Fruit fly (Drosophila melanogaster) whole organism, embryonic: Measurements from ENCODE around the gene Grasp65.

Experiments
- Ada2b ChIP-seq: fragments of 200-800 bp; sonication (Bioruptor generic); IDR thresholded peaks from 2 replicates; pipeline ENCODE4 v1.3.6; 2022; ENCODE audit warnings: missing biosample characterization, missing genetic modification characterization
- Adf1 ChIP-seq: fragments of 200-800 bp; sonication (Bioruptor generic); IDR thresholded peaks from 2 replicates; pipeline ENCODE4 v1.3.6; 2022; ENCODE audit warnings: missing biosample characterization, missing genetic modification characterization
- Atf-2 ChIP-seq: fragments of 200-800 bp; sonication (Bioruptor generic); optimal IDR thresholded peaks from 2 replicates; lab custom pipeline; 2016; ENCODE audit warnings: missing biosample characterization, missing genetic modification characterization
- Atf6 ChIP-seq: fragments of 200-800 bp; sonication (Bioruptor generic); IDR thresholded peaks from 2 replicates; pipeline ENCODE4 v1.3.6; 2022; ENCODE audit warnings: missing biosample characterization, missing genetic modification characterization
- CG10267 ChIP-seq: fragments of 200-800 bp; sonication (Bioruptor generic); optimal IDR thresholded peaks from 2 replicates; lab custom pipeline; 2018; ENCODE audit warnings: missing biosample characterization, mild to moderate bottlenecking, missing genetic modification characterization, moderate library complexity
- CG11085 ChIP-seq: fragments of 200-800 bp; sonication (Bioruptor generic); IDR thresholded peaks from 2 replicates; pipeline ENCODE4 v1.3.6; 2022; ENCODE audit warnings: missing biosample characterization, missing genetic modification characterization
- CG12299 ChIP-seq: fragments of 200-800 bp; sonication (Bioruptor generic); optimal IDR thresholded peaks from 2 replicates; lab custom pipeline; 2018; ENCODE audit warnings: missing biosample characterization, mild to moderate bottlenecking, missing genetic modification characterization
- CG12659 ChIP-seq: fragments of 200-800 bp; sonication (Bioruptor generic); optimal IDR thresholded peaks from 3 replicates; lab custom pipeline; 2017; ENCODE audit warnings: mild to moderate bottlenecking, missing biosample characterization, missing genetic modification reagents, missing genetic modification characterization
- CG12769 ChIP-seq: fragments of 200-800 bp; sonication (Bioruptor generic); optimal IDR thresholded peaks from 2 replicates; lab custom pipeline; 2019; ENCODE audit warnings: missing biosample characterization, mild to moderate bottlenecking, missing genetic modification characterization, moderate library complexity
- CG12942 ChIP-seq: fragments of 200-800 bp; sonication (Bioruptor generic); optimal IDR thresholded peaks from 3 replicates; lab custom pipeline; 2016; ENCODE audit warnings: missing biosample characterization, missing genetic modification characterization
- CG13894 ChIP-seq: fragments of 200-800 bp; sonication (Bioruptor generic); optimal IDR thresholded peaks from 3 replicates; lab custom pipeline; 2018; ENCODE audit warnings: missing biosample characterization, mild to moderate bottlenecking, missing genetic modification characterization, moderate library complexity
- CG14050 ChIP-seq: fragments of 200-800 bp; sonication (Bioruptor generic); IDR thresholded peaks from 3 replicates; pipeline ENCODE4 v1.3.6; 2022; ENCODE audit warnings: missing biosample characterization, missing genetic modification characterization
- CG16815 ChIP-seq: fragments of 200-800 bp; sonication (Bioruptor generic); optimal IDR thresholded peaks from 3 replicates; lab custom pipeline; 2017; ENCODE audit warnings: missing biosample characterization, mild to moderate bottlenecking, missing genetic modification characterization
- CG17385 ChIP-seq: fragments of 200-800 bp; sonication (Bioruptor generic); optimal IDR thresholded peaks from 3 replicates; lab custom pipeline; 2018; ENCODE audit warnings: missing biosample characterization, mild to moderate bottlenecking, missing genetic modification characterization
- CG17568 ChIP-seq: fragments of 200-800 bp; sonication (Bioruptor generic); optimal IDR thresholded peaks from 2 replicates; lab custom pipeline; 2018; ENCODE audit warnings: missing biosample characterization, mild to moderate bottlenecking, missing genetic modification characterization, moderate library complexity
- CG17612 ChIP-seq: fragments of 200-800 bp; sonication (Bioruptor generic); IDR thresholded peaks from 2 replicates; pipeline ENCODE4 v1.3.6; 2022; ENCODE audit warnings: missing biosample characterization, missing genetic modification characterization
- CG2202 ChIP-seq: fragments of 200-800 bp; sonication (Bioruptor generic); optimal IDR thresholded peaks from 2 replicates; lab custom pipeline; 2018; ENCODE audit warnings: missing biosample characterization, mild to moderate bottlenecking, missing genetic modification characterization
- CG30020 ChIP-seq: fragments of 200-800 bp; optimal IDR thresholded peaks from 2 replicates; lab custom pipeline; 2019; ENCODE audit warnings: missing biosample characterization, mild to moderate bottlenecking, missing genetic modification characterization, moderate library complexity
- CG3065 ChIP-seq: fragments of 200-800 bp; sonication (Bioruptor generic); optimal IDR thresholded peaks from 2 replicates; lab custom pipeline; 2016; ENCODE audit warnings: missing biosample characterization, missing genetic modification characterization
- CG4617 ChIP-seq: fragments of 200-800 bp; sonication (Bioruptor generic); optimal IDR thresholded peaks from 3 replicates; lab custom pipeline; 2016; ENCODE audit warnings: missing biosample characterization, missing genetic modification characterization, borderline replicate concordance
- CG4707 ChIP-seq: fragments of 200-800 bp; sonication (Bioruptor generic); optimal IDR thresholded peaks from 2 replicates; lab custom pipeline; 2018; ENCODE audit warnings: missing biosample characterization, mild to moderate bottlenecking, missing genetic modification characterization, moderate library complexity
- CG4854 ChIP-seq: fragments of 200-800 bp; sonication (Bioruptor generic); optimal IDR thresholded peaks from 2 replicates; lab custom pipeline; 2016; ENCODE audit warnings: missing biosample characterization, missing genetic modification characterization, inconsistent platforms
- CG5180 ChIP-seq: fragments of 200-800 bp; sonication (Bioruptor generic); optimal IDR thresholded peaks from 3 replicates; lab custom pipeline; 2017; ENCODE audit warnings: missing biosample characterization, missing genetic modification characterization, mild to moderate bottlenecking, moderate library complexity, missing genetic modification reagents
- CG6654 ChIP-seq: fragments of 200-800 bp; sonication (Bioruptor generic); optimal IDR thresholded peaks from 2 replicates; lab custom pipeline; 2017; ENCODE audit warnings: missing biosample characterization, mild to moderate bottlenecking, missing genetic modification characterization
- CG7372 ChIP-seq: fragments of 200-800 bp; sonication (Bioruptor generic); IDR thresholded peaks from 2 replicates; pipeline ENCODE4 v1.3.6; 2022; ENCODE audit warnings: missing biosample characterization, missing genetic modification characterization
- CG8478 ChIP-seq: fragments of >200 bp; optimal IDR thresholded peaks from 2 replicates; lab custom pipeline; 2018
- CG9437 ChIP-seq: fragments of 200-800 bp; sonication (Bioruptor generic); optimal IDR thresholded peaks from 2 replicates; lab custom pipeline; 2018; ENCODE audit warnings: missing biosample characterization, mild to moderate bottlenecking, missing genetic modification characterization
- Dad ChIP-seq: fragments of 200-800 bp; sonication (Bioruptor generic); optimal IDR thresholded peaks from 3 replicates; lab custom pipeline; 2016; ENCODE audit warnings: missing biosample characterization, missing genetic modification characterization
- Dek ChIP-seq: fragments of 200-800 bp; sonication (Bioruptor generic); optimal IDR thresholded peaks from 3 replicates; lab custom pipeline; 2019; ENCODE audit warnings: missing biosample characterization, mild to moderate bottlenecking, missing genetic modification characterization, moderate library complexity
- Dfd ChIP-seq, 2 experiments: fragments of >200 bp; optimal IDR thresholded peaks; 2 replicates each; lab custom pipeline; 2017; ENCODE audit warnings: missing biosample characterization in 2 of 2, missing genetic modification characterization in 2 of 2
- Dip3 ChIP-seq: fragments of 200-800 bp; sonication (Bioruptor generic); optimal IDR thresholded peaks from 3 replicates; lab custom pipeline; 2016; ENCODE audit warnings: missing biosample characterization, missing genetic modification characterization
- ERR ChIP-seq: fragments of 200-800 bp; sonication (Bioruptor generic); optimal IDR thresholded peaks from 2 replicates; lab custom pipeline; 2016; ENCODE audit warnings: missing biosample characterization, missing genetic modification characterization
- Fer2 ChIP-seq: fragments of 200-800 bp; sonication (Bioruptor generic); optimal IDR thresholded peaks from 2 replicates; lab custom pipeline; 2018; ENCODE audit warnings: missing biosample characterization, mild to moderate bottlenecking, missing genetic modification characterization, moderate library complexity
- Fer3 ChIP-seq: fragments of 200-800 bp; sonication (Bioruptor generic); optimal IDR thresholded peaks from 2 replicates; lab custom pipeline; 2018; ENCODE audit warnings: missing biosample characterization, mild to moderate bottlenecking, missing genetic modification characterization, moderate library complexity
- Gug ChIP-seq: fragments of 200-800 bp; sonication (Bioruptor generic); IDR thresholded peaks from 4 replicates; pipeline ENCODE4 v1.3.6; 2022; ENCODE audit warnings: missing biosample characterization, missing genetic modification characterization
- HLHmδ ChIP-seq: fragments of 200-800 bp; sonication (Bioruptor generic); optimal IDR thresholded peaks from 2 replicates; lab custom pipeline; 2018; ENCODE audit warnings: missing biosample characterization, mild to moderate bottlenecking, missing genetic modification characterization, moderate library complexity
- Neu2 ChIP-seq: fragments of 200-800 bp; sonication (Bioruptor generic); optimal IDR thresholded peaks from 3 replicates; lab custom pipeline; 2016; ENCODE audit warnings: missing biosample characterization, missing genetic modification characterization, borderline replicate concordance
- Opbp ChIP-seq: fragments of 200-800 bp; sonication (Bioruptor generic); IDR thresholded peaks from 3 replicates; pipeline ENCODE4 v1.3.6; 2022; ENCODE audit warnings: missing biosample characterization, missing genetic modification characterization; ENCODE audit not compliant: partially characterized antibody
- Pdp1 ChIP-seq, 2 experiments: fragments of 200-800 bp; sonication (Bioruptor generic); optimal IDR thresholded peaks; 3 replicates each; lab custom pipeline; 2016; ENCODE audit warnings: missing biosample characterization in 2 of 2, missing genetic modification characterization in 2 of 2, mild to moderate bottlenecking in 1 of 2, moderate library complexity in 1 of 2
- Rx ChIP-seq: fragments of 200-800 bp; sonication (Bioruptor generic); IDR thresholded peaks from 2 replicates; pipeline ENCODE4 v1.3.6; 2022; ENCODE audit warnings: missing biosample characterization, missing genetic modification characterization
- Sin3A ChIP-seq: fragments of >200 bp; optimal IDR thresholded peaks from 2 replicates; lab custom pipeline; 2018
- cad ChIP-seq: fragments of >200 bp; optimal IDR thresholded peaks from 2 replicates; lab custom pipeline; 2017; ENCODE audit warnings: missing biosample characterization, missing genetic modification characterization
- cwo ChIP-seq: fragments of 200-800 bp; sonication (Bioruptor generic); optimal IDR thresholded peaks from 3 replicates; lab custom pipeline; 2017; ENCODE audit warnings: missing biosample characterization, missing genetic modification characterization, mild to moderate bottlenecking, moderate library complexity, missing genetic modification reagents
- emc ChIP-seq: fragments of 200-800 bp; sonication (Bioruptor generic); optimal IDR thresholded peaks from 2 replicates; lab custom pipeline; 2016; ENCODE audit warnings: missing biosample characterization, missing genetic modification characterization
- fru ChIP-seq: fragments of >200 bp; optimal IDR thresholded peaks from 2 replicates; lab custom pipeline; 2017
- gce ChIP-seq: fragments of 200-800 bp; sonication (Bioruptor generic); IDR thresholded peaks from 3 replicates; pipeline ENCODE4 v1.3.6; 2022; ENCODE audit warnings: missing biosample characterization, missing genetic modification characterization
- gem ChIP-seq: fragments of 200-800 bp; sonication (Bioruptor generic); optimal IDR thresholded peaks from 2 replicates; lab custom pipeline; 2019; ENCODE audit warnings: missing biosample characterization, mild to moderate bottlenecking, missing genetic modification characterization, moderate library complexity
- lbe ChIP-seq: fragments of 200-800 bp; sonication (Bioruptor generic); optimal IDR thresholded peaks from 2 replicates; lab custom pipeline; 2016; ENCODE audit warnings: missing biosample characterization, mild to moderate bottlenecking, missing genetic modification characterization
- salm ChIP-seq: fragments of 200-800 bp; sonication (Bioruptor generic); optimal IDR thresholded peaks from 2 replicates; lab custom pipeline; 2018; ENCODE audit warnings: missing biosample characterization, mild to moderate bottlenecking, missing genetic modification characterization
- sug ChIP-seq: fragments of 200-800 bp; optimal IDR thresholded peaks from 2 replicates; lab custom pipeline; 2019; ENCODE audit warnings: missing biosample characterization, mild to moderate bottlenecking, missing genetic modification characterization, moderate library complexity
- vnd ChIP-seq: fragments of 200-800 bp; sonication (Bioruptor generic); IDR thresholded peaks from 3 replicates; pipeline ENCODE4 v1.3.6; 2022; ENCODE audit warnings: missing biosample characterization, missing genetic modification characterization; ENCODE audit not compliant: partially characterized antibody
- zfh1 ChIP-seq: fragments of 200-800 bp; sonication (Bioruptor generic); IDR thresholded peaks from 3 replicates; pipeline ENCODE4 v1.3.6; 2022; ENCODE audit warnings: missing biosample characterization, missing genetic modification characterization

Gene Grasp65

DNA sequence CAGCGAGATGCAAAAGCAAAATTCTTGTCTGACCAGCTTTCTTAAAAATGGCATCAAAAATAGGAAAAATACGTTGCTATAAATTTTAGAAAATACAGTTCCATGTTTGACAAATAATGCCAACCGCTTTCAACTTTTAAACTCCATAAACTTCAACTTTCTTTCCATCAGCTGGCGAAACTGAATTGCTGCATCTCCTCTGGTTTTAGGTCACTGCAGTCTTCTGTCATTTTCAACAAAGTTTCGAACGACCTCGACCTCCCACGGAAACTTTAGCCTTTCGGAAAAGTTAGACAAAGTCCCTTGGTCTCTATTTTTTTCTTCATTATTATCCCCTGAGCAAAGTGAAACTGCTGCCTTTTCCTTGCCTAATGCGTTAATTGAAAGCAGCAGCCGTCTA, 31.0 kb downstream of the Grasp65 start, which contains the start of gene CG42263:
Gene CG42263 (minus strand): TSS at position 101 of the 400 bp plus-strand sequence.
- no peak for TF ChIP-seq Fer3
- no peak for TF ChIP-seq CG4707
- no peak for TF ChIP-seq gce
- TF ChIP-seq sug, result no peak
- no peak for TF ChIP-seq CG2202 (tag; lab: Kevin White, UChicago)
- TF ChIP-seq Atf6 (GFP tag; lab: Robert Waterston, UW), result no peak
- no peak for TF ChIP-seq vnd

DNA sequence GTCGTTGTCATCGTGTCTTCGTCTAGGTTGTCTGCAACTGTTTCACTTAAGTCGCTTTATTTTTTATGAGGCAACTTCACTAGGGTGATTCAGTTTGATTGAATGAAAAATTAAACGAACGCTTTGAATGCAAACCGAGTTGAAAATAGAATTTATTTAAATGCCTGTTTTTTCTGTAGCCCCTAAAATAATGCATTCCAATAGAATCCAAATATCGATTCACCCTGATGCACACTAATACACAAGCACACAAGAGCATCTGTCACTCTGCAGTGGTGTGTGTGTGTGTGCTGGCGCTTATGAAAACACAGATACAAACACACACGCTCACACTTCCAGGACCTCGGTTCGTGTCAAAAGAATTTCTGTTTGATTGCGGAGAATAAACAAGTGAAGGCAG, 37.1 kb downstream of the Grasp65 start:
- TF ChIP-seq Dek (tag; lab: Kevin White, UChicago) (peak; percentile 20), CG13894 (tag; lab: Kevin White, UChicago) (no peak), HLHmδ (GFP tag; lab: Kevin White, UChicago) (no peak), CG17568 (GFP tag; lab: Kevin White, UChicago) (peak; percentile 3), fru (lab: Kevin White, UChicago) (no peak), CG12659 (GFP tag; lab: Kevin White, UChicago) (peak; percentile 18), Pdp1 (GFP tag; optimal IDR thresholded peaks at IDR 0.05; lab: Kevin White, UChicago) (no peak), CG8478 (lab: Kevin White, UChicago) (no peak), CG6654 (GFP tag; lab: Kevin White, UChicago) (no peak), CG17612 (no peak), cad (GFP tag; lab: Kevin White, UChicago) (no peak), Opbp (GFP tag; lab: Robert Waterston, UW) (no peak), Adf1 (GFP tag; lab: Robert Waterston, UW) (no peak), CG7372 (GFP tag; lab: Robert Waterston, UW) (no peak), Neu2 (GFP tag; lab: Kevin White, UChicago) (no peak), Sin3A (lab: Kevin White, UChicago) (no peak), zfh1 (GFP tag; lab: Robert Waterston, UW) (no peak), Atf-2 (no peak), salm (tag; lab: Kevin White, UChicago) (no peak), CG5180 (GFP tag; lab: Kevin White, UChicago) (no peak), Rx (no peak), CG10267 (tag; lab: Kevin White, UChicago) (no peak), emc (GFP tag; lab: Kevin White, UChicago) (no peak), CG16815 (GFP tag; lab: Kevin White, UChicago) (no peak), CG12769 (tag; lab: Kevin White, UChicago) (peak; percentile 45), Dad (GFP tag; lab: Kevin White, UChicago) (no peak), Gug (GFP tag; lab: Robert Waterston, UW) (no peak), Fer2 (tag; lab: Kevin White, UChicago) (no peak), Ada2b (GFP tag; lab: Robert Waterston, UW) (no peak), Dfd (GFP tag; optimal IDR thresholded peaks at IDR 0.05; lab: Kevin White, UChicago) (no peak), CG30020 (tag; lab: Kevin White, UChicago) (no peak), Dip3 (GFP tag; lab: Kevin White, UChicago) (no peak), CG12942 (GFP tag; lab: Kevin White, UChicago) (no peak), CG14050 (GFP tag; lab: Robert Waterston, UW) (no peak; the same call in 2 of the 3 replicates), ERR (GFP tag; lab: Kevin White, UChicago) (no peak), CG9437 (GFP tag; lab: Kevin White, UChicago) (no peak), lbe (GFP tag; lab: Kevin White, UChicago) (no peak), CG3065 (no peak), CG11085 (GFP tag; lab: Robert Waterston, UW) (no peak), CG4854 (GFP tag; lab: Kevin White, UChicago) (no peak), CG12299 (tag; lab: Kevin White, UChicago) (peak; percentile 8), cwo (GFP tag; lab: Kevin White, UChicago) (peak; percentile 36), CG4617 (GFP tag; lab: Kevin White, UChicago) (no peak), gem (peak; percentile 40), CG17385 (GFP tag; lab: Kevin White, UChicago) (peak; percentile 21)
